Fruit fly (Drosophila melanogaster) whole organism, prepupa: ENCODE measurements around the gene Pop4.

ENCODE experiments used
- CG11762 ChIP-seq: fragments of 200-800 bp; sonication (Bioruptor generic); optimal IDR thresholded peaks from 3 replicates; lab custom pipeline; 2016; ENCODE audit warnings: missing biosample characterization, missing genetic modification characterization; ENCODE audit not compliant: insufficient read depth
- CG15336 ChIP-seq: fragments of 200-800 bp; sonication (Bioruptor generic); IDR thresholded peaks from 2 replicates; pipeline ENCODE4 v1.3.6; 2022; ENCODE audit warnings: missing biosample characterization, missing genetic modification characterization
- CG1621 ChIP-seq: fragments of 200-800 bp; sonication (Bioruptor generic); optimal IDR thresholded peaks from 3 replicates; lab custom pipeline; 2018; ENCODE audit warnings: missing biosample characterization, mild to moderate bottlenecking, missing genetic modification characterization
- Gug ChIP-seq: fragments of 200-800 bp; sonication (Bioruptor generic); IDR thresholded peaks from 2 replicates; pipeline ENCODE4 v1.3.6; 2022; ENCODE audit warnings: missing biosample characterization, missing genetic modification characterization
- OdsH ChIP-seq: fragments of 200-800 bp; sonication (Bioruptor generic); optimal IDR thresholded peaks from 3 replicates; lab custom pipeline; 2016; ENCODE audit warnings: missing biosample characterization, missing genetic modification characterization
- Sox14 ChIP-seq: fragments of 200-800 bp; sonication (Bioruptor generic); optimal IDR thresholded peaks from 3 replicates; lab custom pipeline; 2016; ENCODE audit warnings: missing biosample characterization, missing genetic modification characterization
- Sox15 ChIP-seq: fragments of 200-800 bp; sonication (Bioruptor generic); optimal IDR thresholded peaks from 3 replicates; lab custom pipeline; 2016; ENCODE audit warnings: missing biosample characterization, missing genetic modification characterization
- lz ChIP-seq: fragments of 200-800 bp; sonication (Bioruptor generic); optimal IDR thresholded peaks from 3 replicates; lab custom pipeline; 2016; ENCODE audit warnings: missing biosample characterization, missing genetic modification characterization
- pdm3 ChIP-seq: fragments of 200-800 bp; sonication (Bioruptor generic); optimal IDR thresholded peaks from 3 replicates; lab custom pipeline; 2016; ENCODE audit warnings: missing biosample characterization, missing genetic modification characterization
- svp ChIP-seq: fragments of 200-800 bp; sonication (Bioruptor generic); peaks from one replicate; lab custom pipeline; 2016; ENCODE audit warnings: missing biosample characterization, missing genetic modification characterization

- TF ChIP-seq OdsH (GFP tag; lab: Kevin White, UChicago) (no peak), Sox14 (GFP tag; lab: Kevin White, UChicago) (no peak), CG1621 (no peak), CG11762 (GFP tag; lab: Kevin White, UChicago) (no peak), svp (GFP tag; lab: Kevin White, UChicago) (no peak), lz (no peak), Sox15 (GFP tag; lab: Kevin White, UChicago) (no peak), Gug (GFP tag; lab: Robert Waterston, UW) (no peak), CG15336 (GFP tag; lab: Robert Waterston, UW) (no peak), pdm3 (no peak)
Measured at dm6 chr3L:7949778-7950177, 28.7 kb downstream of the Pop4 start.
